Worm (Caenorhabditis elegans): Measurements from ENCODE around the gene tag-314.

Gene tag-314

ce11 chrV:10467659-10468058, 39.2 kb upstream of the tag-314 start:
- TF ChIP-seq pqm-1 (tag; optimal IDR thresholded peaks at IDR 0.05) (no peak), nhr-11 (tag; optimal IDR thresholded peaks at IDR 0.05) (no peak), vab-15 (tag; optimal IDR thresholded peaks at IDR 0.05) (no peak), isw-1 (GFP tag; IDR thresholded peaks at IDR 0.05) (no peak), zag-1 (tag; optimal IDR thresholded peaks at IDR 0.05) (no peak), mep-1 (tag; optimal IDR thresholded peaks at IDR 0.05) (no peak), lir-3 (tag; optimal IDR thresholded peaks at IDR 0.05; ENCODE audit: poor library complexity) (no peak), mdl-1 (tag; optimal IDR thresholded peaks at IDR 0.05) (no peak), aha-1 (tag; optimal IDR thresholded peaks at IDR 0.05) (no peak), snpc-4 (tag; optimal IDR thresholded peaks at IDR 0.05) (no peak), ceh-90 (tag; optimal IDR thresholded peaks at IDR 0.05) (no peak), grh-1 (GFP tag; IDR thresholded peaks at IDR 0.05) (no peak), lin-39 (tag; optimal IDR thresholded peaks at IDR 0.05) (no peak), pax-3 (tag; optimal IDR thresholded peaks at IDR 0.05) (no peak), nhr-19 (GFP tag; conservative IDR thresholded peaks at IDR 0.05) (no peak), nhr-12 (tag; optimal IDR thresholded peaks at IDR 0.05) (no peak), nhr-85 (tag) (no peak), nhr-20 (tag; optimal IDR thresholded peaks at IDR 0.05) (no peak), ces-1 (GFP tag; optimal IDR thresholded peaks at IDR 0.05) (no peak), egl-27 (tag; optimal IDR thresholded peaks at IDR 0.05) (no peak)

DNA sequence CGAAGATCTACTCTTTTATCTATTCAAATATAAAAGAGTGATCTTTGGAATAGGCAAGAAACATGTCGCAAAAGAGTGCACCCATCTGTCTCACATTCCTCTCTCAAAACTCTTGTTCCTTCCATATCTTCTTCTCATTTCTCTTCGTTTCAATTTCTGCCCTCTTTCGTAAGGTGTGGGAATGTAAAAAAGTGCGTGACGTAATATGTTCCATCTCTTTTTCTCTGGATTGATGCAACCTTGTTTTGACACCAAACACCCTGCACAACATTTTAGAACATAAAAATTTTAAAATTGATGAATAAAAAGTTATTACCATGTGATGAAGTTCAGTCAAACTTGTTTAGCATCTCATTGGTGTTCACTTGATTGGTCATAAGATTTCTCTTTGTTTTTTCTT, 38.6 kb upstream of the tag-314 start:
- TF ChIP-seq lin-13 (GFP tag; optimal IDR thresholded peaks at IDR 0.05) (no peak), mdl-1 (tag; optimal IDR thresholded peaks at IDR 0.05) (no peak), dsc-1 (tag; optimal IDR thresholded peaks at IDR 0.05) (no peak), snu-23 (GFP tag; optimal IDR thresholded peaks at IDR 0.05) (no peak), unc-130 (tag; optimal IDR thresholded peaks at IDR 0.05) (peak; percentile 8), nhr-20 (tag; optimal IDR thresholded peaks at IDR 0.05) (no peak), lsy-2 (tag; optimal IDR thresholded peaks at IDR 0.05) (no peak), blmp-1 (tag; optimal IDR thresholded peaks at IDR 0.05) (peak; percentile 9), zip-4 (GFP tag; optimal IDR thresholded peaks at IDR 0.05) (no peak), unc-30 (tag; optimal IDR thresholded peaks at IDR 0.05) (no peak), F16B12.6 (tag; optimal IDR thresholded peaks at IDR 0.05) (no peak), jun-1 (tag; optimal IDR thresholded peaks at IDR 0.05) (no peak), hpl-2 (GFP tag; optimal IDR thresholded peaks at IDR 0.05) (no peak), unc-98 (GFP tag; IDR thresholded peaks at IDR 0.05) (no peak), pax-3 (tag; optimal IDR thresholded peaks at IDR 0.05) (no peak), rnt-1 (tag; optimal IDR thresholded peaks at IDR 0.05) (peak; percentile 57), hlh-4 (tag; optimal IDR thresholded peaks at IDR 0.05) (no peak), ets-5 (GFP tag; IDR thresholded peaks at IDR 0.05) (no peak), ztf-11 (tag; optimal IDR thresholded peaks at IDR 0.05) (no peak), sptf-1 (tag; optimal IDR thresholded peaks at IDR 0.05) (no peak), nhr-76 (tag; optimal IDR thresholded peaks at IDR 0.05) (no peak), ceh-63 (GFP tag; optimal IDR thresholded peaks at IDR 0.05) (no peak), elt-2 (tag; optimal IDR thresholded peaks at IDR 0.05) (no peak), lin-15B (tag; optimal IDR thresholded peaks at IDR 0.05) (no peak), pag-3 (tag; optimal IDR thresholded peaks at IDR 0.05; ENCODE audit: borderline replicate concordance, insufficient read depth) (peak; percentile 36), lin-14 (GFP tag; optimal IDR thresholded peaks at IDR 0.05) (no peak), C04F5.9 (tag; optimal IDR thresholded peaks at IDR 0.05) (no peak), swsn-7 (tag; optimal IDR thresholded peaks at IDR 0.05) (no peak), aly-2 (tag; optimal IDR thresholded peaks at IDR 0.05) (no peak)

All from whole organism, L1 larva.